Fruit fly (Drosophila melanogaster) whole organism, wandering third instar larva: ENCODE data around the gene Irk2.

Experiments used
- Dfd ChIP-seq: fragments of >200 bp; optimal IDR thresholded peaks from 2 replicates; lab custom pipeline; 2017; ENCODE audit warnings: missing biosample characterization, missing genetic modification characterization
- GATAd ChIP-seq: sonication (Bioruptor generic); optimal IDR thresholded peaks from 2 replicates; lab custom pipeline; 2016; ENCODE audit warnings: missing biosample characterization, missing genetic modification characterization
- Vsx2 ChIP-seq: fragments of 200-300, 225-300 bp; sonication (Bioruptor generic); optimal IDR thresholded peaks from 2 replicates; lab custom pipeline; 2018; ENCODE audit warnings: missing biosample characterization, missing genetic modification characterization; ENCODE audit not compliant: partially characterized antibody
- brk ChIP-seq: fragments of 200-800 bp; sonication (Bioruptor generic); optimal IDR thresholded peaks from 2 replicates; lab custom pipeline; 2016; ENCODE audit warnings: missing biosample characterization, mild to moderate bottlenecking, missing genetic modification characterization
- dl ChIP-seq, 2 experiments: fragments of 175-275, 200-275 bp in 1 of 2; fragments of 200-275 bp in 1 of 2; sonication (Bioruptor generic); optimal IDR thresholded peaks; lab custom pipeline; 2018; ENCODE audit warnings: mild to moderate bottlenecking in 2 of 2, missing biosample characterization in 2 of 2, missing genetic modification characterization in 2 of 2, moderate library complexity in 2 of 2; ENCODE audit not compliant: partially characterized antibody in 2 of 2, insufficient read depth in 1 of 2
- fru ChIP-seq: fragments of 200-800 bp; sonication (Bioruptor generic); optimal IDR thresholded peaks from 3 replicates; lab custom pipeline; 2016; ENCODE audit warnings: missing biosample characterization, mild to moderate bottlenecking, missing genetic modification characterization
- h ChIP-seq: fragments of 200-800 bp; sonication (Bioruptor generic); optimal IDR thresholded peaks from 3 replicates; lab custom pipeline; 2016; ENCODE audit warnings: missing biosample characterization, mild to moderate bottlenecking, missing genetic modification characterization
- pan ChIP-seq: fragments of >200 bp; optimal IDR thresholded peaks from 2 replicates; lab custom pipeline; 2017
- rgr ChIP-seq: fragments of 200-800 bp; sonication (Bioruptor generic); optimal IDR thresholded peaks from 3 replicates; lab custom pipeline; 2016; ENCODE audit warnings: missing biosample characterization, mild to moderate bottlenecking, missing genetic modification characterization
- sage ChIP-seq: fragments of 200-800 bp; sonication (Bioruptor generic); optimal IDR thresholded peaks from 2 replicates; lab custom pipeline; 2016; ENCODE audit warnings: missing biosample characterization, mild to moderate bottlenecking, missing genetic modification characterization
- sv ChIP-seq: fragments of 200-800 bp; sonication (Bioruptor generic); optimal IDR thresholded peaks from 3 replicates; lab custom pipeline; 2016; ENCODE audit warnings: missing biosample characterization, missing genetic modification characterization
- usp ChIP-seq: fragments of >200 bp; optimal IDR thresholded peaks from 2 replicates; lab custom pipeline; 2017; ENCODE audit warnings: missing biosample characterization, missing genetic modification characterization

dm6 chr3R:23508304-23508703, 10.9 kb downstream of the Irk2 start:
- TF ChIP-seq GATAd (GFP tag; lab: Kevin White, UChicago) (no peak), fru (GFP tag; lab: Kevin White, UChicago) (peak; percentile 74), pan (lab: Kevin White, UChicago) (no peak), rgr (GFP tag; lab: Kevin White, UChicago) (peak; percentile 74), sage (GFP tag; lab: Kevin White, UChicago) (peak; percentile 40), Vsx2 (GFP tag; lab: Kevin White, UChicago) (no peak), Dfd (GFP tag; lab: Kevin White, UChicago) (no peak), brk (peak; percentile 74), usp (GFP tag; lab: Kevin White, UChicago) (no peak), sv (GFP tag; lab: Kevin White, UChicago) (no peak), h (peak; percentile 70), dl (GFP tag; optimal IDR thresholded peaks at IDR 0.05; lab: Kevin White, UChicago; ENCODE audit: insufficient read depth in 1 of 2, partially characterized antibody in 2 of 2) (no peak)
